Fruit fly (Drosophila melanogaster): ENCODE data around the gene Mgat2.

Mgat2 gene

dm6 chr3R:30043139-30043744, 21.2 kb upstream of the Mgat2 start, which contains the start of gene Sry-delta (continued):
- TF ChIP-seq run (tag; optimal IDR thresholded peaks at IDR 0.05) = no peak
- no peak for TF ChIP-seq br (optimal IDR thresholded peaks at IDR 0.05)
- TF ChIP-seq sd (tag; optimal IDR thresholded peaks at IDR 0.05) = no peak
- TF ChIP-seq Mad (GFP tag; optimal IDR thresholded peaks at IDR 0.05) = peak; percentile 73
- TF ChIP-seq CG1529 (GFP tag; optimal IDR thresholded peaks at IDR 0.05) = no peak
- TF ChIP-seq cato (GFP tag; optimal IDR thresholded peaks at IDR 0.05; ENCODE audit: borderline replicate concordance) = peak; percentile 28
- TF ChIP-seq CG3163 (GFP tag; optimal IDR thresholded peaks at IDR 0.05) = peak; percentile 60
- TF ChIP-seq aop (GFP tag; IDR thresholded peaks at IDR 0.05) = peak; percentile 83
- peak; percentile 79 for TF ChIP-seq bigmax (GFP tag; optimal IDR thresholded peaks at IDR 0.05)
- peak; percentile 62 for TF ChIP-seq CG18619 (GFP tag; optimal IDR thresholded peaks at IDR 0.05)
- peak; percentile 48 for TF ChIP-seq CG2202 (tag; optimal IDR thresholded peaks at IDR 0.05)
- peak; percentile 82 for TF ChIP-seq mirr (GFP tag; optimal IDR thresholded peaks at IDR 0.05)
- peak; percentile 91 for TF ChIP-seq tin (GFP tag; optimal IDR thresholded peaks at IDR 0.05)
- no peak for TF ChIP-seq cg (GFP tag; optimal IDR thresholded peaks at IDR 0.05)
- TF ChIP-seq Fer2 (tag; optimal IDR thresholded peaks at IDR 0.05) = peak; percentile 42
- TF ChIP-seq CG16779 (GFP tag; IDR thresholded peaks at IDR 0.05) = peak; percentile 68
- peak; percentile 80 for TF ChIP-seq emc (GFP tag; optimal IDR thresholded peaks at IDR 0.05)
- peak; percentile 57 for TF ChIP-seq disco-r (GFP tag; optimal IDR thresholded peaks at IDR 0.05)
- TF ChIP-seq CG14710 (tag; optimal IDR thresholded peaks at IDR 0.05) = peak; percentile 88
- TF ChIP-seq hkb (optimal IDR thresholded peaks at IDR 0.05) = no peak
- TF ChIP-seq hkb (GFP tag; IDR thresholded peaks at IDR 0.05) = peak; percentile 75
- TF ChIP-seq chm (GFP tag; IDR thresholded peaks at IDR 0.05) = peak; percentile 87
- TF ChIP-seq Taf1 (GFP tag; IDR thresholded peaks at IDR 0.05) = peak; percentile 67; the same call in 1 of the 2 replicates
- TF ChIP-seq p53 (GFP tag; optimal IDR thresholded peaks at IDR 0.05) = peak; percentile 87
- TF ChIP-seq wek (GFP tag; optimal IDR thresholded peaks at IDR 0.05) = peak; percentile 23
- TF ChIP-seq pros (GFP tag; optimal IDR thresholded peaks at IDR 0.05) = no peak
- no peak for TF ChIP-seq C15 (GFP tag; IDR thresholded peaks at IDR 0.05)
- TF ChIP-seq BEAF-32 (GFP tag; optimal IDR thresholded peaks at IDR 0.05) = peak; percentile 89
- no peak for TF ChIP-seq tio (GFP tag; optimal IDR thresholded peaks at IDR 0.05)
- peak; percentile 71 for TF ChIP-seq CG32767 (GFP tag; IDR thresholded peaks at IDR 0.05)
- TF ChIP-seq CG14050 (GFP tag; IDR thresholded peaks at IDR 0.05) = peak; percentile 47; the same call in 2 of the 3 replicates
- TF ChIP-seq onecut (GFP tag; IDR thresholded peaks at IDR 0.05) = peak; percentile 50
- TF ChIP-seq prd (optimal IDR thresholded peaks at IDR 0.05) = no peak
- TF ChIP-seq prd (GFP tag; IDR thresholded peaks at IDR 0.05) = peak; percentile 83
- peak; percentile 86 for TF ChIP-seq Abd-B (GFP tag; optimal IDR thresholded peaks at IDR 0.05)
- TF ChIP-seq trh (GFP tag; optimal IDR thresholded peaks at IDR 0.05) = peak; percentile 75
- TF ChIP-seq CG9932 (GFP tag; IDR thresholded peaks at IDR 0.05) = peak; percentile 96
- TF ChIP-seq CG5245 (GFP tag; optimal IDR thresholded peaks at IDR 0.05) = peak; percentile 75
- TF ChIP-seq cad (GFP tag; optimal IDR thresholded peaks at IDR 0.05) = peak; percentile 54
- peak; percentile 79 for TF ChIP-seq CG1792 (GFP tag; optimal IDR thresholded peaks at IDR 0.05)
- peak; percentile 60 for TF ChIP-seq CG31388 (GFP tag; optimal IDR thresholded peaks at IDR 0.05)
- TF ChIP-seq Doc3 (GFP tag; IDR thresholded peaks at IDR 0.05; ENCODE audit: partially characterized antibody) = peak; percentile 65; the same call in 2 of the 3 replicates
- TF ChIP-seq fru (optimal IDR thresholded peaks at IDR 0.05) = no peak
- TF ChIP-seq MESR4 (GFP tag; optimal IDR thresholded peaks at IDR 0.05) = peak; percentile 95
- no peak for TF ChIP-seq gem (tag; optimal IDR thresholded peaks at IDR 0.05)
- peak; percentile 78 for TF ChIP-seq sisA (GFP tag; IDR thresholded peaks at IDR 0.05)
- TF ChIP-seq CG9215 (GFP tag; IDR thresholded peaks at IDR 0.05) = peak; percentile 75
- peak; percentile 96 for TF ChIP-seq sens (GFP tag)
- TF ChIP-seq CG18599 (GFP tag; optimal IDR thresholded peaks at IDR 0.05) = no peak
- peak; percentile 92 for TF ChIP-seq Dbx (GFP tag; IDR thresholded peaks at IDR 0.05)
- no peak for TF ChIP-seq Jarid2 (GFP tag; optimal IDR thresholded peaks at IDR 0.05)
- TF ChIP-seq Six4 (GFP tag; optimal IDR thresholded peaks at IDR 0.05) = peak; percentile 64

Measured in whole organism, embryonic.